Fruit fly (Drosophila melanogaster) whole organism, embryonic: ENCODE data around the gene Inx3.
A peak's percentile ranks its signal among the peaks of the same experiment; 100 is the strongest.

ENCODE experiments used
- CG10366 ChIP-seq: fragments of 200-800 bp; sonication (Bioruptor generic); IDR thresholded peaks from 2 replicates; pipeline ENCODE4 v1.3.6; 2022; ENCODE audit warnings: missing biosample characterization, missing genetic modification characterization
- CG11247 ChIP-seq: fragments of 200-800 bp; sonication (Bioruptor generic); IDR thresholded peaks from 2 replicates; pipeline ENCODE4 v1.3.6; 2022; ENCODE audit warnings: missing biosample characterization, missing genetic modification characterization
- CG11560 ChIP-seq: fragments of 200-800 bp; sonication (Bioruptor generic); IDR thresholded peaks from 3 replicates; pipeline ENCODE4 v1.3.6; 2022; ENCODE audit warnings: missing biosample characterization, missing genetic modification characterization
- CG12299 ChIP-seq: fragments of 200-800 bp; sonication (Bioruptor generic); optimal IDR thresholded peaks from 2 replicates; lab custom pipeline; 2018; ENCODE audit warnings: missing biosample characterization, mild to moderate bottlenecking, missing genetic modification characterization
- CG13424 ChIP-seq: fragments of 200-800 bp; sonication (Bioruptor generic); optimal IDR thresholded peaks from 2 replicates; lab custom pipeline; 2019; ENCODE audit warnings: missing biosample characterization, mild to moderate bottlenecking, missing genetic modification characterization, moderate library complexity
- CG15479 ChIP-seq: fragments of 200-800 bp; sonication (Bioruptor generic); optimal IDR thresholded peaks from 3 replicates; lab custom pipeline; 2019; ENCODE audit warnings: missing biosample characterization, mild to moderate bottlenecking, missing genetic modification characterization, moderate library complexity
- CG16813 ChIP-seq: fragments of 200-800 bp; sonication (Bioruptor generic); IDR thresholded peaks from 3 replicates; pipeline ENCODE4 v1.3.6; 2022; ENCODE audit warnings: missing biosample characterization, missing genetic modification characterization; ENCODE audit not compliant: partially characterized antibody
- CG17186 ChIP-seq: fragments of 200-800 bp; sonication (Bioruptor generic); optimal IDR thresholded peaks from 3 replicates; lab custom pipeline; 2017; ENCODE audit warnings: missing biosample characterization, missing genetic modification reagents, missing genetic modification characterization
- CG2116 ChIP-seq: fragments of 200-800 bp; sonication (Bioruptor generic); optimal IDR thresholded peaks from 3 replicates; lab custom pipeline; 2018; ENCODE audit warnings: missing biosample characterization, mild to moderate bottlenecking, missing genetic modification characterization
- CG2712 ChIP-seq: fragments of 200-800 bp; optimal IDR thresholded peaks from 3 replicates; lab custom pipeline; 2019; ENCODE audit warnings: missing biosample characterization, mild to moderate bottlenecking, missing genetic modification characterization, moderate library complexity
- CG33213 ChIP-seq: fragments of 200-800 bp; sonication (Bioruptor generic); optimal IDR thresholded peaks from 3 replicates; lab custom pipeline; 2016; ENCODE audit warnings: missing biosample characterization, missing genetic modification characterization
- CG6175 ChIP-seq: fragments of 200-800 bp; sonication (Bioruptor generic); IDR thresholded peaks from 3 replicates; pipeline ENCODE4 v1.3.6; 2022; ENCODE audit warnings: missing biosample characterization, missing genetic modification characterization
- CG6254 ChIP-seq: fragments of 200-800 bp; sonication (Bioruptor generic); optimal IDR thresholded peaks from 3 replicates; lab custom pipeline; 2017; ENCODE audit warnings: mild to moderate bottlenecking, missing biosample characterization, missing genetic modification reagents, missing genetic modification characterization
- CG9817 ChIP-seq: fragments of 200-800 bp; sonication (Bioruptor generic); optimal IDR thresholded peaks from 2 replicates; lab custom pipeline; 2018; ENCODE audit warnings: missing biosample characterization, mild to moderate bottlenecking, missing genetic modification characterization, moderate library complexity
- Dek ChIP-seq: fragments of 200-800 bp; sonication (Bioruptor generic); optimal IDR thresholded peaks from 3 replicates; lab custom pipeline; 2019; ENCODE audit warnings: missing biosample characterization, mild to moderate bottlenecking, missing genetic modification characterization, moderate library complexity
- Doc2 ChIP-seq: fragments of 200-800 bp; sonication (Bioruptor generic); IDR thresholded peaks from 2 replicates; pipeline ENCODE4 v1.3.6; 2022; ENCODE audit warnings: missing biosample characterization, missing genetic modification characterization
- ERR ChIP-seq: fragments of 200-800 bp; sonication (Bioruptor generic); optimal IDR thresholded peaks from 2 replicates; lab custom pipeline; 2016; ENCODE audit warnings: missing biosample characterization, missing genetic modification characterization
- Ets97D ChIP-seq: fragments of 200-800 bp; sonication (Bioruptor generic); optimal IDR thresholded peaks from 3 replicates; lab custom pipeline; 2016; ENCODE audit warnings: missing biosample characterization, missing genetic modification characterization
- Gsc ChIP-seq: fragments of 200-800 bp; sonication (Bioruptor generic); IDR thresholded peaks from 2 replicates; pipeline ENCODE4 v1.3.6; 2022; ENCODE audit warnings: missing biosample characterization, missing genetic modification characterization
- HLH54F ChIP-seq: fragments of 200-800 bp; sonication (Bioruptor generic); optimal IDR thresholded peaks from 3 replicates; lab custom pipeline; 2016; ENCODE audit warnings: missing biosample characterization, missing genetic modification characterization
- Hr3 ChIP-seq: fragments of 200-800 bp; sonication (Bioruptor generic); optimal IDR thresholded peaks from 3 replicates; lab custom pipeline; 2016; ENCODE audit warnings: missing biosample characterization, missing genetic modification characterization
- Kr ChIP-seq: fragments of 200-800 bp; sonication (Bioruptor generic); optimal IDR thresholded peaks from 2 replicates; lab custom pipeline; 2017; ENCODE audit warnings: missing biosample characterization, mild to moderate bottlenecking, missing genetic modification characterization
- Lim3 ChIP-seq: fragments of 200-800 bp; sonication (Bioruptor generic); IDR thresholded peaks from 2 replicates; pipeline ENCODE4 v1.3.6; 2022; ENCODE audit warnings: missing biosample characterization, missing genetic modification characterization
- Nf-YA ChIP-seq: fragments of 200-800 bp; sonication (Bioruptor generic); IDR thresholded peaks from 2 replicates; pipeline ENCODE4 v1.3.6; 2022; ENCODE audit warnings: missing biosample characterization, missing genetic modification characterization
- Oaz ChIP-seq: fragments of 200-800 bp; sonication (Bioruptor generic); IDR thresholded peaks from 2 replicates; pipeline ENCODE4 v1.3.6; 2022; ENCODE audit warnings: missing biosample characterization, missing genetic modification characterization
- PHDP ChIP-seq: fragments of 200-800 bp; sonication (Bioruptor generic); optimal IDR thresholded peaks from 3 replicates; lab custom pipeline; 2018; ENCODE audit warnings: missing biosample characterization, mild to moderate bottlenecking, missing genetic modification characterization, moderate library complexity
- Ptx1 ChIP-seq: fragments of 200-800 bp; sonication (Bioruptor generic); IDR thresholded peaks from 2 replicates; pipeline ENCODE4 v1.3.6; 2022; ENCODE audit warnings: missing biosample characterization, missing genetic modification characterization
- Sin3A ChIP-seq: fragments of >200 bp; optimal IDR thresholded peaks from 2 replicates; lab custom pipeline; 2018
- ase ChIP-seq: fragments of 200-800 bp; sonication (Bioruptor generic); IDR thresholded peaks from 3 replicates; pipeline ENCODE4 v1.3.6; 2022; ENCODE audit warnings: missing biosample characterization, missing genetic modification characterization
- az2 ChIP-seq: fragments of 200-800 bp; sonication (Bioruptor generic); optimal IDR thresholded peaks from 3 replicates; lab custom pipeline; 2016; ENCODE audit warnings: missing biosample characterization, missing genetic modification characterization
- bcd ChIP-seq: fragments of 200-800 bp; sonication (Bioruptor generic); optimal IDR thresholded peaks from 2 replicates; lab custom pipeline; 2017; ENCODE audit warnings: missing biosample characterization, mild to moderate bottlenecking, missing genetic modification characterization
- bigmax ChIP-seq: fragments of 200-800 bp; sonication (Bioruptor generic); optimal IDR thresholded peaks from 2 replicates; lab custom pipeline; 2018; ENCODE audit warnings: missing biosample characterization, mild to moderate bottlenecking, missing genetic modification characterization
- corto ChIP-seq: fragments of 200-800 bp; sonication (Bioruptor generic); optimal IDR thresholded peaks from 2 replicates; lab custom pipeline; 2016; ENCODE audit warnings: missing biosample characterization, mild to moderate bottlenecking, missing genetic modification characterization, moderate library complexity
- cwo ChIP-seq: fragments of 200-800 bp; sonication (Bioruptor generic); optimal IDR thresholded peaks from 3 replicates; lab custom pipeline; 2017; ENCODE audit warnings: missing biosample characterization, missing genetic modification characterization, mild to moderate bottlenecking, moderate library complexity, missing genetic modification reagents
- dimm ChIP-seq: fragments of 200-800 bp; sonication (Bioruptor generic); IDR thresholded peaks from 2 replicates; pipeline ENCODE4 v1.3.6; 2022; ENCODE audit warnings: missing biosample characterization, missing genetic modification characterization
- esg ChIP-seq: fragments of 200-800 bp; sonication (Bioruptor generic); conservative IDR thresholded peaks from 2 replicates; pipeline ENCODE4 v1.3.6; 2022; ENCODE audit warnings: missing biosample characterization, missing genetic modification characterization
- grau ChIP-seq: fragments of 200-800 bp; optimal IDR thresholded peaks from 3 replicates; lab custom pipeline; 2019; ENCODE audit warnings: missing biosample characterization, mild to moderate bottlenecking, missing genetic modification characterization, moderate library complexity
- insv ChIP-seq, 2 experiments: fragments of 200-800 bp; sonication (Bioruptor generic); optimal IDR thresholded peaks; 3 replicates each; lab custom pipeline; 2016 to 2018; ENCODE audit warnings: missing biosample characterization in 2 of 2, missing genetic modification characterization in 2 of 2
- inv ChIP-seq: fragments of 200-800 bp; sonication (Bioruptor generic); IDR thresholded peaks from 2 replicates; pipeline ENCODE4 v1.3.6; 2022; ENCODE audit warnings: missing biosample characterization, missing genetic modification characterization; ENCODE audit not compliant: partially characterized antibody
- jigr1 ChIP-seq: fragments of 200-800 bp; sonication (Bioruptor generic); IDR thresholded peaks from 3 replicates; pipeline ENCODE4 v1.3.6; 2022; ENCODE audit warnings: missing biosample characterization, missing genetic modification characterization
- lab ChIP-seq: fragments of 200-800 bp; sonication (Bioruptor generic); optimal IDR thresholded peaks from 3 replicates; lab custom pipeline; 2017; ENCODE audit warnings: missing biosample characterization, missing genetic modification characterization, mild to moderate bottlenecking, moderate library complexity, missing genetic modification reagents
- lilli ChIP-seq: fragments of 200-800 bp; sonication (Bioruptor generic); optimal IDR thresholded peaks from 3 replicates; lab custom pipeline; 2016; ENCODE audit warnings: missing biosample characterization, missing genetic modification characterization
- luna ChIP-seq: fragments of 200-800 bp; sonication (Bioruptor generic); optimal IDR thresholded peaks from 2 replicates; lab custom pipeline; 2016; ENCODE audit warnings: missing biosample characterization, missing genetic modification characterization
- pum ChIP-seq: fragments of 200-800 bp; sonication (Bioruptor generic); optimal IDR thresholded peaks from 2 replicates; lab custom pipeline; 2016; ENCODE audit warnings: missing biosample characterization, missing genetic modification characterization
- row ChIP-seq: fragments of 200-800 bp; sonication (Bioruptor generic); IDR thresholded peaks from 3 replicates; pipeline ENCODE4 v1.3.6; 2022; ENCODE audit warnings: missing biosample characterization, missing genetic modification characterization
- sisA ChIP-seq: fragments of 200-800 bp; sonication (Bioruptor generic); IDR thresholded peaks from 2 replicates; pipeline ENCODE4 v1.3.6; 2022; ENCODE audit warnings: missing biosample characterization, missing genetic modification characterization
- sug ChIP-seq: fragments of 200-800 bp; optimal IDR thresholded peaks from 2 replicates; lab custom pipeline; 2019; ENCODE audit warnings: missing biosample characterization, mild to moderate bottlenecking, missing genetic modification characterization, moderate library complexity
- tin ChIP-seq: fragments of 200-800 bp; sonication (Bioruptor generic); optimal IDR thresholded peaks from 3 replicates; lab custom pipeline; 2016; ENCODE audit warnings: missing biosample characterization, missing genetic modification characterization
- trh ChIP-seq: fragments of 200-800 bp; sonication (Bioruptor generic); optimal IDR thresholded peaks from 2 replicates; lab custom pipeline; 2016; ENCODE audit warnings: missing biosample characterization, missing genetic modification characterization
- vnd ChIP-seq: fragments of 200-800 bp; sonication (Bioruptor generic); IDR thresholded peaks from 3 replicates; pipeline ENCODE4 v1.3.6; 2022; ENCODE audit warnings: missing biosample characterization, missing genetic modification characterization; ENCODE audit not compliant: partially characterized antibody

The Inx3 gene

DNA sequence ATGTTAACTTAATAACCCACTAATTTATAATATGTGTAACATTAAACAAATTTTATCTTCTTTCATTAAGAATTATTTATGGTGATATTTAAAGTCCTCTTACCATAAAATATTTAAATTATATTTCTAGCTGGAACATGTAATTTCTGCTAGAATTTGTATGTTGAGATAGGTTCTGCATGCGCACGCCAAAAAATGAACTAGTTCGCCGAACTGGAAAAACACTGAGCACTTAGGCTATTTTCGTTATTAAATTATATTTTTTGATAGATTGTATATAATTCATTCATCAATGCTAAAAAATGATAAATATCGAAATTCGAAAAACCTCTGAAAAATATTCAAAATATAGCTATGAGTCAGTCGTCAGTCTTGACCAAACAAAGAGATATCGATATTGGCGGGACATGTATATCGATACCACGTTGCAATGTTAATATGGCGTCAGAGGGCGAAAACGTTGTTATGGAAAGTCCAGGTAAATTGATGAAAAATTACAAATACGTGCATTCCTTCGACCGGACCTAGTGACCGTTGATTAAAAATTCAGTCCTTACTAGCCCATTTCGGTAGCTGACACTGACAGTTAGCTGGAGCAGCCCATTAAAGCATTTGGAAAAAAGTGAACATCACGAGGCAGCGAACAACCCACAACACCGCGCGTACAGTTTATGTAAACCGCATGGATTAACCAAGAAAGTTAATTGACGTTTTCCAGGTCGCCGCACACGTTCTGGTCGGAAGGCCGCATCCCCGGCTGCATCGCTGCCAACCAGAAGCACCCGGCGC is 47.4 kb downstream of the Inx3 start, which contains the start of gene Prp39 (continued):
- TF ChIP-seq CG33213, result no peak
- TF ChIP-seq Kr (GFP tag; lab: Kevin White, UChicago), result no peak
- no peak for TF ChIP-seq Sin3A (lab: Kevin White, UChicago)
- TF ChIP-seq sug, result no peak
- peak; percentile 34 for TF ChIP-seq CG13424 (tag; lab: Kevin White, UChicago)
- TF ChIP-seq trh, result no peak
- no peak for TF ChIP-seq tin (GFP tag; lab: Kevin White, UChicago)
- peak; percentile 8 for TF ChIP-seq Hr3
- peak; percentile 50 for TF ChIP-seq Ptx1 (GFP tag; lab: Robert Waterston, UW)
- no peak for TF ChIP-seq Oaz (GFP tag; lab: Robert Waterston, UW)
- no peak for TF ChIP-seq Dek
- peak; percentile 33 for TF ChIP-seq CG2712 (tag; lab: Kevin White, UChicago)
- no peak for TF ChIP-seq insv (GFP tag; optimal IDR thresholded peaks at IDR 0.05; lab: Kevin White, UChicago)
- TF ChIP-seq bigmax (GFP tag; lab: Kevin White, UChicago), result no peak
- peak; percentile 81 for TF ChIP-seq row (GFP tag; lab: Robert Waterston, UW)
- TF ChIP-seq PHDP (tag; lab: Kevin White, UChicago), result peak; percentile 31
- no peak for TF ChIP-seq CG12299
- TF ChIP-seq inv (GFP tag; lab: Robert Waterston, UW), result peak; percentile 61
- TF ChIP-seq Doc2 (GFP tag; lab: Robert Waterston, UW), result no peak
- no peak for TF ChIP-seq ERR (GFP tag; lab: Kevin White, UChicago)
- no peak for TF ChIP-seq Ets97D (GFP tag; lab: Kevin White, UChicago)
- TF ChIP-seq corto, result no peak
- TF ChIP-seq CG6254, result no peak
- TF ChIP-seq dimm (GFP tag; lab: Robert Waterston, UW), result no peak
- no peak for TF ChIP-seq luna (GFP tag; lab: Kevin White, UChicago)
- peak; percentile 22; the same call in 1 of the 3 replicates for TF ChIP-seq ase (GFP tag; lab: Robert Waterston, UW)
- TF ChIP-seq CG6175 (GFP tag; lab: Robert Waterston, UW), result no peak
- peak; percentile 0 for TF ChIP-seq grau (tag; lab: Kevin White, UChicago)
- TF ChIP-seq sisA, result peak; percentile 22; the same call in 1 of the 2 replicates
- TF ChIP-seq CG11560 (tag; lab: Robert Waterston, UW), result no peak
- 0 out of 2 replicates have a peak, but pooled peaks have one; percentile 15 for TF ChIP-seq CG11247 (GFP tag; lab: Robert Waterston, UW)
- TF ChIP-seq cwo (GFP tag; lab: Kevin White, UChicago), result no peak
- peak; percentile 58 for TF ChIP-seq CG2116 (GFP tag; lab: Kevin White, UChicago)
- TF ChIP-seq CG15479 (GFP tag; lab: Kevin White, UChicago), result no peak
- no peak for TF ChIP-seq jigr1
- peak; percentile 31 for TF ChIP-seq CG10366 (GFP tag; lab: Robert Waterston, UW)
- no peak for TF ChIP-seq pum (GFP tag; lab: Kevin White, UChicago)
- no peak for TF ChIP-seq Lim3 (GFP tag; lab: Robert Waterston, UW)
- TF ChIP-seq CG16813 (GFP tag; lab: Robert Waterston, UW), result peak; percentile 73
- no peak for TF ChIP-seq CG9817 (tag; lab: Kevin White, UChicago)
- no peak for TF ChIP-seq bcd
- peak; percentile 14 for TF ChIP-seq CG17186 (GFP tag; lab: Kevin White, UChicago)
- 0 out of 2 replicates have a peak, but pooled peaks have one; percentile 16 for TF ChIP-seq Nf-YA (GFP tag; lab: Robert Waterston, UW)
- no peak for TF ChIP-seq HLH54F (GFP tag; lab: Kevin White, UChicago)
- no peak for TF ChIP-seq lab (GFP tag; lab: Kevin White, UChicago)
- TF ChIP-seq az2 (GFP tag; lab: Kevin White, UChicago), result peak; percentile 11
- TF ChIP-seq Gsc (GFP tag; lab: Robert Waterston, UW), result no peak
- TF ChIP-seq esg (GFP tag; lab: Robert Waterston, UW), result 0 out of 2 replicates have a peak, but pooled peaks have one; percentile 20
- TF ChIP-seq lilli, result peak; percentile 51
- peak; percentile 62 for TF ChIP-seq vnd (GFP tag; lab: Robert Waterston, UW)
